Worm (Caenorhabditis elegans): ENCODE data around the gene mua-3.

DNA sequence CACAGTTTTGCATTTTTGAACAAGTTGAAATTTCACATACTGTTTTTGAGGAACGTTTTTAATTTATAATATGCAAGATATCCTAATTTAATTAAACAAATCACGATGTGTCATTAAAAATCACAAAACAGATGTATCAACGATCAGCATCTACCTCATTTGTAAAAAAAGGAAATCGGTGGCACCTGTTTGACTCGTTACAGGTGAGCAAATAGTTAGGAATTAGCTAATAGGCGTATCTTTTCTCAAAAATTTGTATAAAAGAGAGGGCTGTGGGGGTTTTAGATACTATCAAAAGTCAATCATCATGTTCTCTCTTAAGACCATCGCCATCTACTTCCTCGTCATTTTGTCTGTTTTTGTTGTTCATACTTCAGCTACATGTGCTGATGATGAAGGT is 38.6 kb downstream of the mua-3 start, which contains the start of gene T20G5.8:
- TF ChIP-seq tab-1 (GFP tag; IDR thresholded peaks at IDR 0.05) = no peak
- no peak for TF ChIP-seq flt-1 (GFP tag; IDR thresholded peaks at IDR 0.05)
- TF ChIP-seq ztf-23 (GFP tag; IDR thresholded peaks at IDR 0.05) = no peak

Measured in whole organism, midembryonic.